Worm (Caenorhabditis elegans): ENCODE measurements around the gene gst-37.

gst-37 gene

DNA sequence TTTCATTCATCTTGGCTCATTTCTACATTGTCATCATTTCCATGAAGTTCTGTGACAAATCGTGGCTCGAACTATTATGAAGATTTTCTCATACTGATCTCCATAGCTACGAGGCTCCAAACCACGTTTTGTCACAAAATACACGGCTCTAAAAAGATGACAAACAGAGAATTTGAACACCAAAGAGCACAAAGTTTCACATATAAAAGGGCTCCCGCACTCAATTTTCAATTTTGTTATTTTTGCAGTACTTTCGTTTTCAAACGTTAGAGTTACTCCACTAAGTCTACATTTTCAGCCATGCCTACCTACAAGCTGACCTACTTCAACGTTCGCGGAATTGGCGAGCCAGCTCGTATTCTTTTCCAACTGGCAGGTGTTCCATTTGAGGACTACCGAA is at the start of gene gst-37:
gst-37 (plus strand) TSS at position 301 of the 400 bp plus-strand sequence.
- TF ChIP-seq hlh-1 (tag; optimal IDR thresholded peaks at IDR 0.05) (no peak), ceh-43 (GFP tag; optimal IDR thresholded peaks at IDR 0.05) (no peak), sptf-1 (tag; optimal IDR thresholded peaks at IDR 0.05) (no peak), nhr-2 (tag; optimal IDR thresholded peaks at IDR 0.05) (no peak), nhr-76 (tag; optimal IDR thresholded peaks at IDR 0.05) (no peak), pha-4 (tag; optimal IDR thresholded peaks at IDR 0.05) (no peak), flh-1 (GFP tag; optimal IDR thresholded peaks at IDR 0.05) (no peak), ham-2 (GFP tag; optimal IDR thresholded peaks at IDR 0.05) (no peak), ces-1 (GFP tag; optimal IDR thresholded peaks at IDR 0.05) (no peak), ceh-83 (GFP tag; optimal IDR thresholded peaks at IDR 0.05) (no peak), lin-13 (tag; optimal IDR thresholded peaks at IDR 0.05) (no peak)

DNA sequence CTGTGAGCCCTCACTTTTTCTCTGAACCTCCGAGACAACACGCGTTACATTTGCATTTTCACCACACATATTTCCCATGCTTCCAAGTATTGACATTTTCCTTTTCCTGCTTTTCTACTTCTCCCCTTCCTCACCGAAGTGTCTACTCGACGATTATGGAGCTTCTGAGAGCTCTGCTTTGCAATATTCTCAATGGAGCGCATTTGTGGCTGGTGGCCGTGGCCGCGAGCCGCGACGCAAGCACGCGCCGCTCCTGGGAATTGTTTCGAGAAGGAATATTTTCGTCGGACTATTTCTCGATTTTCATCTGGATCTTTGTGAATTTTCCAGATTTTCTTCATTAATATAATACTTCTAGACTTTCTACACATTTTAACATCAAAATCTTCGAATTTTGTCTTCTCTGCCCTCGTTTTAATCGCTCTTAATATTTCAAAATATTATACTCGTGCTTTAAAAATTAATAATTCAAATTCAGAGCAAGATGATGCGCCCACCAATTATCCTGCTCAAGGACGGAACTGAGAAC is 49.6 kb upstream of the gst-37 start, which contains the start of the genes T10B5.4 and cct-7:
T10B5.4 (minus strand) TSS at position 40 of the 529 bp plus-strand sequence.
cct-7 (plus strand) TSS at position 479 of the 529 bp plus-strand sequence.
- TF ChIP-seq nhr-12 (tag; optimal IDR thresholded peaks at IDR 0.05) (no peak), ces-1 (GFP tag; optimal IDR thresholded peaks at IDR 0.05) (peak; percentile 90), zip-8 (tag; optimal IDR thresholded peaks at IDR 0.05) (no peak), nhr-76 (tag; optimal IDR thresholded peaks at IDR 0.05) (no peak), blmp-1 (tag; optimal IDR thresholded peaks at IDR 0.05) (no peak), hlh-1 (tag; optimal IDR thresholded peaks at IDR 0.05) (no peak), flh-1 (GFP tag; optimal IDR thresholded peaks at IDR 0.05) (no peak), nhr-237 (tag; optimal IDR thresholded peaks at IDR 0.05) (peak; percentile 81), ceh-43 (GFP tag; optimal IDR thresholded peaks at IDR 0.05) (no peak), mab-5 (tag; optimal IDR thresholded peaks at IDR 0.05) (no peak), M03D4.4 (tag; optimal IDR thresholded peaks at IDR 0.05) (peak; percentile 57), lin-32 (GFP tag; optimal IDR thresholded peaks at IDR 0.05) (peak; percentile 25), unc-120 (tag; optimal IDR thresholded peaks at IDR 0.05; ENCODE audit: poor library complexity, severe bottlenecking) (peak; percentile 77), drap-1 (GFP tag; optimal IDR thresholded peaks at IDR 0.05) (peak; percentile 65), ceh-39 (tag; optimal IDR thresholded peaks at IDR 0.05) (peak; percentile 50), mls-2 (tag; optimal IDR thresholded peaks at IDR 0.05) (peak; percentile 72), sptf-1 (tag; optimal IDR thresholded peaks at IDR 0.05) (peak; percentile 73), cnd-1 (tag; optimal IDR thresholded peaks at IDR 0.05) (peak; percentile 77), pha-4 (tag; optimal IDR thresholded peaks at IDR 0.05) (peak; percentile 86), nhr-2 (tag; optimal IDR thresholded peaks at IDR 0.05) (no peak), lin-13 (tag; optimal IDR thresholded peaks at IDR 0.05) (peak; percentile 83), mep-1 (tag; optimal IDR thresholded peaks at IDR 0.05) (peak; percentile 97), unc-62 (GFP tag; optimal IDR thresholded peaks at IDR 0.05) (peak; percentile 65), ham-2 (GFP tag; optimal IDR thresholded peaks at IDR 0.05) (peak; percentile 34), lsy-2 (tag; optimal IDR thresholded peaks at IDR 0.05) (peak; percentile 75)

DNA sequence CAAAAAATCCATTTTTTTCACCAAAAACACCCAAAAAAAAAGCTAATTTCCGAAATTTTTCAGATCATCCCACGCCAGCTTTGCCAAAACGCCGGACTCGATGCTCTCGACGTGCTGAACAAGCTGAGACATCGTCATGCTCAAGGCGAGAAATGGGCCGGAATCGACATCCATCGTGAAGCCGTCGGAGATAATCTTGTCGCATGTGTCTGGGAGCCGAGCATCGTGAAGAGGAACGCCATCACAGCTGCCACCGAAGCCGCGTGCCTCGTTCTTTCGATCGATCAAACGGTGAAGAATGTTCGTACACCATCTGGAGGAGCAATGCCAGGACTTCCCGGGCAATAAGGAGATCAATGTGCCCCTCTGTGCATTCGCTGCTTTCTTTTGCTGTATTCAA is 46.6 kb upstream of the gst-37 start:
- TF ChIP-seq unc-39 (tag; optimal IDR thresholded peaks at IDR 0.05) (no peak), ztf-11 (tag; optimal IDR thresholded peaks at IDR 0.05) (no peak), blmp-1 (tag; optimal IDR thresholded peaks at IDR 0.05) (no peak), elt-1 (tag; optimal IDR thresholded peaks at IDR 0.05; ENCODE audit: borderline replicate concordance, insufficient read depth) (no peak), M03D4.4 (tag; optimal IDR thresholded peaks at IDR 0.05) (no peak), bed-3 (GFP tag; optimal IDR thresholded peaks at IDR 0.05) (no peak), nhr-76 (tag; optimal IDR thresholded peaks at IDR 0.05) (no peak), nhr-237 (tag; optimal IDR thresholded peaks at IDR 0.05) (no peak), mls-2 (tag; optimal IDR thresholded peaks at IDR 0.05) (no peak), ces-1 (GFP tag; optimal IDR thresholded peaks at IDR 0.05) (no peak), zip-8 (tag; optimal IDR thresholded peaks at IDR 0.05) (no peak), mab-5 (tag; optimal IDR thresholded peaks at IDR 0.05) (no peak), nhr-2 (tag; optimal IDR thresholded peaks at IDR 0.05) (no peak), elt-3 (tag; optimal IDR thresholded peaks at IDR 0.05) (no peak), lsy-2 (tag; optimal IDR thresholded peaks at IDR 0.05) (no peak)

DNA sequence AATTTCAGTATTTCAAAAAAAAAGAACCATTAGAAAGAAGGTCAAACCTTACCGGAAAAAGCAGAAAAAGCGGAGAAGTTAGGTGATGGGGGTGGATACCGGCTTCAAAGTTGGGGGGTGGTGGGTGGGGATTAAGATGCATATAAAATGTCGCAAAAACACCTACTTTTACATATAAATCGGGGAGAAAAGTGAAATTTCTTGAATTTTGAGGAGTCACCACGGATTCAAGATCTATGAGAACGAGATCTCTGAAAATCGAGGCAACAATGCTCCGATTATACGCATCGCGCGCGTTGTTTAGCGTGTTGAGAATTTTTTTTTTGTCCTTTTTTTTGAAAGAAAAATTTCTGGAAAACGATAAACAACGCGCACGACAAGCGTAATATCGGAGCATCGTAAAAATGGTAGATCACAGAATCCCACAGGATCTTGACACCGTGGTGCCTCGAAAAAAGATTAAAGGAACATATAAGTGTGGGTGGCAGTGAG is 45.9 kb upstream of the gst-37 start:
- TF ChIP-seq sem-2 (GFP tag; optimal IDR thresholded peaks at IDR 0.05) (peak; percentile 25), ceh-39 (tag; optimal IDR thresholded peaks at IDR 0.05) (no peak), nhr-2 (tag; optimal IDR thresholded peaks at IDR 0.05) (peak; percentile 1), ceh-83 (GFP tag; optimal IDR thresholded peaks at IDR 0.05) (peak; percentile 49), hlh-1 (tag; optimal IDR thresholded peaks at IDR 0.05) (no peak), elt-3 (tag; optimal IDR thresholded peaks at IDR 0.05) (no peak), nhr-28 (tag; optimal IDR thresholded peaks at IDR 0.05) (no peak), mab-5 (tag; optimal IDR thresholded peaks at IDR 0.05) (no peak), mls-2 (tag; optimal IDR thresholded peaks at IDR 0.05) (peak; percentile 59), bed-3 (GFP tag; optimal IDR thresholded peaks at IDR 0.05) (peak; percentile 29), sptf-1 (tag; optimal IDR thresholded peaks at IDR 0.05) (peak; percentile 73), zip-8 (tag; optimal IDR thresholded peaks at IDR 0.05) (no peak), unc-62 (GFP tag; optimal IDR thresholded peaks at IDR 0.05) (no peak), lsy-2 (tag; optimal IDR thresholded peaks at IDR 0.05) (no peak), snpc-4 (tag; optimal IDR thresholded peaks at IDR 0.05) (no peak), unc-39 (tag; optimal IDR thresholded peaks at IDR 0.05) (no peak)
